Fruit fly (Drosophila melanogaster): ENCODE measurements around the gene CG7806.

Gene CG7806

DNA sequence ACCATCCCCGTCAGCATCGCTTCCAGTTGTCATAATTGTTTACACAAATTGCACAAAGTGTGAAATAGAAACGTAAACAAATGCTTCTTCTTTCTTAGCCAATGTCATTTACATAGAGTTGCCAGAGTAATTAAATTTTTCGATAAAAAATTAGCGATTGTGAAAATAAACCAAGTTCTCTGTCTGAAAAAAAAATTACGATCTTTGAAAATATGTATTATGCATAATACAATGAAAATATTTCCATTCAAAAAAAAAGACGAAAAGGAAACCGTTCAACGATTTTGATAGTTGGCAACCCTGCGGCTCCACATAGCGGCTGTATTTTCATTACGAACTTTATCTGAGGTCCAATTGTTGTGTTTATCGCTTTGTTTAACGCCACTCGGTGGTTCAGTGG is at the start of gene CG7806, which contains the start of gene CG7810:
TSS of gene CG7806 (plus strand) at position 309 of the 400 bp plus-strand sequence.
TSS of gene CG7810 (minus strand) at position 105 of the 400 bp plus-strand sequence.
- TF ChIP-seq Myc (optimal IDR thresholded peaks at IDR 0.05), result no peak
- no peak for TF ChIP-seq ttk (optimal IDR thresholded peaks at IDR 0.05)
- no peak for TF ChIP-seq Sin3A (optimal IDR thresholded peaks at IDR 0.05)
- TF ChIP-seq psq (optimal IDR thresholded peaks at IDR 0.05), result no peak
- TF ChIP-seq h (optimal IDR thresholded peaks at IDR 0.05), result no peak
- TF ChIP-seq insv (optimal IDR thresholded peaks at IDR 0.05), result no peak

DNA sequence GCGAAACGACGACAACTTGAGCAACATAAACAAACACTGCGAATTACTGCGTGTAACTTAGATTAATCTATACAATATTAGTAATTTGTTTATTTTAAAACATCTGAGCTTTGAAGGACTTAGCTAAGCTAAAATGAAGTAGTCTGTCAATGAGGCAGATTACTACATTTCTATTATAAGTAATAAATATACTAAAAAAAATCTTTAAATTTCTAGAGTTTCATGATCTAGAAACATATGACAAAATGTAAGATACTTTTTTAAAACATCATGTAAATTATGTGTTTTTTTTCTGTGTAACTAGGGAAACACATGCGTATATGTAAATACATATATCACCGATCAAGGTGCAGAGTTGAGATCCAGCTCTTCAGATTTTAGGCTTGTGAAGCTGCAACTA is 45.1 kb upstream of the CG7806 start:
- TF ChIP-seq Myc (optimal IDR thresholded peaks at IDR 0.05) (no peak), ttk (optimal IDR thresholded peaks at IDR 0.05) (no peak), h (optimal IDR thresholded peaks at IDR 0.05) (no peak), insv (optimal IDR thresholded peaks at IDR 0.05) (no peak), psq (optimal IDR thresholded peaks at IDR 0.05) (no peak), Sin3A (optimal IDR thresholded peaks at IDR 0.05) (no peak)

DNA sequence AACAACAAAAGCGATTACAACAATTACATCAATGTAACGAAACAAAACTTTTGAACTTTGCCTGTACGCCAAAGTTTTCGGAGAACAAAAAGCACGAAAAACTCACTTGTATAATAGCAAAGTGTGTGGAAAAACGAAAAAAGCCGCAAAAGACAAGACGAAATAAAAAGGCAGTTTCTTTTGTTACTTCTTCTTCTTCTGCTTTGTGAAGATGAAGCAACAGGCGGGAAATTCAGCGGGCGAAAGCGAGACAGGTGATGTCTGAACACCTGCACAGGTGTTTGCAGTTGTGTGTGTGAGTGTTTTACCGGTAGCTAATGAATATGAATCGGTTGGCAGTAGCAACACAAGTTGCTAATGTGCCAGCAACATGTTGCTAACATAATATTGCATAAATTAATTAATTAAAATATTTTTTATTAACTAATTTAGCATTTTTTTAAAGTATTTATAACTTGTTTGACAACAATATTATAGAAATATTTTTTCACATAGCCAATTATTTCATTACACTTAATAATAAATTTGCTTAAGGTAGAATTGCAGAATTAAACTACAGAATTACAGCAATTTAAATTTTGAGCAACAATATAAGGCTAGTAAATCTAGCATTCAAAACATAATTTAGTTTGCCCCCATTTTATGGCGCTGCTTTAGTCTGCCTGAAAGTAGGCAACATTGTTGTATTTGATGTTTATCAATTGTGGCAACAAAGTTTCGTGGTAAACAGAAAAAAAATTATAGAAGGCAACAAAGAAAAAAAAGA is 44.3 kb upstream of the CG7806 start:
- TF ChIP-seq Myc (optimal IDR thresholded peaks at IDR 0.05), result no peak
- no peak for TF ChIP-seq psq (optimal IDR thresholded peaks at IDR 0.05)
- TF ChIP-seq ttk (optimal IDR thresholded peaks at IDR 0.05), result no peak
- TF ChIP-seq h (optimal IDR thresholded peaks at IDR 0.05), result no peak
- no peak for TF ChIP-seq Sin3A (optimal IDR thresholded peaks at IDR 0.05)
- no peak for TF ChIP-seq insv (optimal IDR thresholded peaks at IDR 0.05)

DNA sequence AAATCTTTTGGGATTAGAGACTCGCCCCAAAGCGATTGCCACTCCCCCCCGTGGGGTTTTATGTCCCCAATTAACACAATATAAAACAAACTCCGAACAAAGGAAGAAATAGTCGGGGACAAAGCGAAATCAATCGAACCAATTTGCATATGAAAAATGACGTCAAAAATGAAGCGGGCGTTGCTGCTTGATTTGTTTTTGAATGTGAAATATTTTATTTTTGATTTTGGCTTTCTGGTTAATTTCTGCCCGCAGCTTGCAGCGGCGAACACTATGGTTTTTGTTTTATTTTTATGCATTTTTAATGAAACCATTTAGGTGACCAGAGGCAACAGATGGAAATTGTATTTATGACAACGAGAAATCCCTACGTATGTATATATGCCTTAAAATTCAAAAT is 42.5 kb upstream of the CG7806 start:
- no peak for TF ChIP-seq psq (optimal IDR thresholded peaks at IDR 0.05)
- TF ChIP-seq Sin3A (optimal IDR thresholded peaks at IDR 0.05), result no peak
- TF ChIP-seq ttk (optimal IDR thresholded peaks at IDR 0.05), result no peak
- TF ChIP-seq Myc (optimal IDR thresholded peaks at IDR 0.05), result no peak
- no peak for TF ChIP-seq insv (optimal IDR thresholded peaks at IDR 0.05)
- no peak for TF ChIP-seq h (optimal IDR thresholded peaks at IDR 0.05)

DNA sequence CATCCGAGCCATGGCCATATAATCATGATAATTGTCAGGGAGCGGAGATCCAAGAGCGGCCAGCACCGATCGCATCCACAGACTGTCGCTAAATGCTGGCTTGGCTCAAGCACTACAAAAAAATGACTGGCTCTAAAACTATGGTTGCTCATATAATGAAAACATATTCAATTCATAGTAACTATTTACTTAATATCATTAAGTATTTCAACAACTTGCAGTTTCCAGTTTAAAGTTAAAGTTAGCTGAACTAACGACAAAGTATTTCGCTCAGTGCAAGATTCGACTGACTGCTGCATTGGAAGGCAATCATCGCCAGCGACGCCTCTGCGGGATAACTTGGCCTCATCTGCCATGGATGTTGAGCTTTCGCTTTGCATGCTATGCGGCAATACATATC is 40.3 kb upstream of the CG7806 start:
- TF ChIP-seq psq (optimal IDR thresholded peaks at IDR 0.05) (no peak), Sin3A (optimal IDR thresholded peaks at IDR 0.05) (no peak), insv (optimal IDR thresholded peaks at IDR 0.05) (no peak), h (optimal IDR thresholded peaks at IDR 0.05) (no peak), Myc (optimal IDR thresholded peaks at IDR 0.05) (no peak), ttk (optimal IDR thresholded peaks at IDR 0.05) (no peak)

DNA sequence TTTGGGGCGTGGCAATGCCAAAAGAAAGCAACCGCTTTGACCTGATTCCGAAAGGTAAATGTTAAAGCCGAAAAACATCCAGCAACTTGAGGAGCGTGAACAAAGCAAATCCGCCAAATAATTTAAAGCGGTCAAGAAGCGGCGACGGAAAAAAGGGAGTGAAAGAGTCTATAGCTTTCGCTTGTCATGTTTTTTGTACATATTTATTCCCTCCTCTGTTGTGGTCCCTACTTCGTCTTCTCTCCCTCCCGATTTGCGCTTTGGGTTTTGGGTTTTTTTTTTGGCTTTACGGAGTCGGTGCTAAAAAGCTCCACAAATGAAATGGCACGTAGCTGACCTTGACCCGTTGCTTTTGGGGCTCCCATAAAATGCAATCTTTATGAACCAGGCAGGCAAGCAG is 37.1 kb upstream of the CG7806 start:
- TF ChIP-seq h (optimal IDR thresholded peaks at IDR 0.05) (no peak), Myc (optimal IDR thresholded peaks at IDR 0.05) (no peak), psq (optimal IDR thresholded peaks at IDR 0.05) (no peak), Sin3A (optimal IDR thresholded peaks at IDR 0.05) (no peak), insv (optimal IDR thresholded peaks at IDR 0.05) (no peak), ttk (optimal IDR thresholded peaks at IDR 0.05) (no peak)

DNA sequence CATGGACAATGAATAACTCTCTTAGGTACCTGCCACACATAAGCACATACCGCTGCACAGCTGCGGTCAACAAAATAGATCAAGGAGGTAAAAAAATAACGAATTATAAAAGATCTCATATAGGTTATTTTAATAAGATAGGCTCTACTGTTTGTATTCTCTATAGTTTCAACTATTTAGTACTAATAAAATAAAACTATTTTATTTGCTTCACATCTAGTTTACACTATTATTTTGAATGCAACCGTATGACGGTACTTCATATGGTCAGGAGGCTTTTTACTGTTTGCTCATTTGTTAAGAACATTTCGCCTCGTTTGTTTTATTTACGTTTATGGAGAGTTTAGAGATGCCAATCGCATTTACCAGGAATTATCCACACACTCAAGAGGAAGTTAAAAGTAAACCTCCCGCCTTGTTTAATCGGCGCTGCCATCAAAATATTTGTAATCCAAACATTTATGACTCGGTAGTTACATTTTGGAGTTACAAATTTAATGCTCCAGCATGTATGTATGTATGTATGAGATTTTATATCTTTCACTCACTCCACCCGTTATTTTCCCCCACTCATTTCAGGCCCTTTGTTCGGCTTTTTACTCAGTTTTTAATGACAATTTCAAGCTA is 36.1 kb upstream of the CG7806 start:
- no peak for TF ChIP-seq ttk (optimal IDR thresholded peaks at IDR 0.05)
- no peak for TF ChIP-seq insv (optimal IDR thresholded peaks at IDR 0.05)
- TF ChIP-seq Myc (optimal IDR thresholded peaks at IDR 0.05), result no peak
- no peak for TF ChIP-seq psq (optimal IDR thresholded peaks at IDR 0.05)
- TF ChIP-seq Sin3A (optimal IDR thresholded peaks at IDR 0.05), result no peak
- no peak for TF ChIP-seq h (optimal IDR thresholded peaks at IDR 0.05)

DNA sequence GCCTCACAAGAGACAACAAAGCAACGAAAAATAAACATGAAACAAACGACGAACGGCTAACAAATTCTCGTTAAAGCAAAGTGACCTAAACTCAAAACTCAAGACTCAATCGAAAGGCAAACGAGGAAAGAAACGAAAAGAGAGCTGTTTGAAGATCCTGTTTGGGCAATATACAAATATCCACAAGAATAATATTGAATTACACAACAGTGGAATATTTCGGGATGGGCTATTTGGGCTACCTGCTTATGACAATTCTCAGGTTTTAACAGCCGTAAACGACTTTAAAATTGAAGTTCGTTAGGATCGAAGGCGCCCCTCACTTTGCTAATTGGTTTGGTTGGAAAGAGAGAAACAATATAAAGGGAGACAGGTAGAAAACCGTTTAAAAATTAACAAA is 34.9 kb upstream of the CG7806 start:
- TF ChIP-seq psq (optimal IDR thresholded peaks at IDR 0.05) (no peak), Sin3A (optimal IDR thresholded peaks at IDR 0.05) (no peak), insv (optimal IDR thresholded peaks at IDR 0.05) (no peak), ttk (optimal IDR thresholded peaks at IDR 0.05) (no peak), h (optimal IDR thresholded peaks at IDR 0.05) (no peak), Myc (optimal IDR thresholded peaks at IDR 0.05) (no peak)

DNA sequence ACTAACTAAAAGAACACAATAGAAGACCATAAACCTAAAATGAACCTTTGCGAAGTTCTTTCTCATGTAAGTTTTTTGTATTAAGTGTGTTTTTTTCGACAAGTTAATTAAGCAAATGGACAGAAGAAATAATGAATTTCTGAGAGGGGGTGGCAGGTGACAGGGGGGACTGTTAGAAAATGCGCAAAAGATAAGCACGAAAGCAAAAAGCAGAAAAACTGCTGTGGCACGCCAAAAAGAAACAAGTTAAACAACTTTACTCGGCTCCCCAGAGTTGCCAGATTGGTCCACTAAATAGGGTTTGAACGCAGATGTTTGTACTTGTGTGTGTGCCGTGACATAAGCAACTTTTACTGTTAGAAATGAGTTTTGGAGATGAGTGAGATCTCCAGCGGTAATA is 34.3 kb upstream of the CG7806 start:
- TF ChIP-seq h (optimal IDR thresholded peaks at IDR 0.05), result no peak
- TF ChIP-seq psq (optimal IDR thresholded peaks at IDR 0.05), result no peak
- no peak for TF ChIP-seq insv (optimal IDR thresholded peaks at IDR 0.05)
- TF ChIP-seq Sin3A (optimal IDR thresholded peaks at IDR 0.05), result no peak
- no peak for TF ChIP-seq Myc (optimal IDR thresholded peaks at IDR 0.05)
- TF ChIP-seq ttk (optimal IDR thresholded peaks at IDR 0.05), result no peak

DNA sequence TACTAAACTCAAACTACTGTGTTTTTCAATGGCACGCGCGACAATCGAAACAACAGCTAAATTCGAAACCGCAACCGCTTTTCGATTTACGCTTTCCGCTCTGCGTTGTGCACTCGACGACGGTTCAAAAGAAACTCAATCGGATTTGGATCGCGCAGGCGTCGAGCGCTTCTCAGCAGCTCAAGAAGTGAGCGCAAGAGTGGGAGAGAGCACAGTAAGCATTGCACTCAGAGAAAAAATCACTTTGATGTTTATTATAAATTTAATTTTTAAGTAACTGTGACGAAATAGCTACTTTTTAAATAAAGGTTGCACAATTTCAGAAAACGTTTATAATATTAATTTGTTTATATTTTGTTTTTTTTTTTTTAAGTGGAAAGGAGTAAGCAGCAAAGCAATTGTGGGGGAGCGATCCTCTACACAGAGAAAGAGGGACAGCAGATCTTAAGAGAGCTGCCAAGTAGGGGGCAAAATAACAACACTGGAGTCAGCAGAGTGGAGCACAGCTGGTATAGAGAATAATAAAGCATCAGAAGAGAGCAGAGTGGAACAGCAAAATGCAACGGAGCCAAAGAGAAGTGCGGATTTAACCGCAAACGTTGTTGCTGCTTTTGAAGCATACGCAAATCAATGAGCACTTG is 33.5 kb upstream of the CG7806 start:
- TF ChIP-seq h (optimal IDR thresholded peaks at IDR 0.05) (no peak), Myc (optimal IDR thresholded peaks at IDR 0.05) (no peak), psq (optimal IDR thresholded peaks at IDR 0.05) (no peak), insv (optimal IDR thresholded peaks at IDR 0.05) (no peak), Sin3A (optimal IDR thresholded peaks at IDR 0.05) (no peak), ttk (optimal IDR thresholded peaks at IDR 0.05) (no peak)

DNA sequence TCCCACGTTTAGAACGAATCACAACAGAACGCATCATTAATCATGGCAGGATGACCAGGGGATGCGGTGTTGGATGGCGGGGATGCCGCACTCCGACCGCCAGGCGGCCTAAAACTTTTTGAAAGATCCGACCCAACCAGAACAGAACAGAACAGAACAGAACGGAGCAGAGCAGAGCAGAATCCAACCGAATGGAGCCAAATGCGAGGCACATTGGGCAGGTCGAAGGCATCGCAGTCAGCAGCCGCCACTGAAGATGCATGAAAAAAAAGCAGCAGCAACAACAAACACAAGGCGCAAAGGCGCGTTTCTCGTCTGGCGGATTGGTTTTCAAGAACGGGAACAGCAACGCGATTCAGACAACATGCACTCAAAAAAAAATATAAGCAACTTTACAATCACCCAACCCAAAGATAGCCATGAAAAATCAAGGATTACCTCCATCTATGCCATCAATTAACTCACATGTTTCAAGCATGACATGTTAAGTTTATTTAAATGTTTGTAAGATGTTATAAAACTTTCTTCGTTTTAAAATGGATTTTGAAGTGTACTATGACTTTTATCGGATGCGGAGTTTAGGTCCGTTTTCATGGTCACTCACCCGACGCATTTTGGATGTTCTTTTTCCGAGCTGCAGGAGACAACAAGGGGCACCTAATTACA is 31.7 kb upstream of the CG7806 start:
- TF ChIP-seq psq (optimal IDR thresholded peaks at IDR 0.05), result no peak
- TF ChIP-seq h (optimal IDR thresholded peaks at IDR 0.05), result no peak
- TF ChIP-seq Sin3A (optimal IDR thresholded peaks at IDR 0.05), result no peak
- TF ChIP-seq ttk (optimal IDR thresholded peaks at IDR 0.05), result no peak
- no peak for TF ChIP-seq Myc (optimal IDR thresholded peaks at IDR 0.05)
- no peak for TF ChIP-seq insv (optimal IDR thresholded peaks at IDR 0.05)
